Worm (Caenorhabditis elegans) whole organism, early embryonic: ENCODE results near the gene F59C12.4.

ENCODE experiments used
- B0310.2 ChIP-seq: sonication (generic microtip); optimal IDR thresholded peaks from 2 replicates; lab custom pipeline; 2016; ENCODE audit warnings: mild to moderate bottlenecking, missing genetic modification characterization, missing compliant biosample characterization
- F13C5.2 ChIP-seq: sonication (generic microtip); optimal IDR thresholded peaks from 2 replicates; lab custom pipeline; 2017; ENCODE audit warnings: mild to moderate bottlenecking, missing genetic modification characterization, inconsistent platforms, missing compliant biosample characterization
- aly-1 ChIP-seq: sonication (generic microtip); optimal IDR thresholded peaks from 2 replicates; lab custom pipeline; 2016; ENCODE audit warnings: missing genetic modification characterization, missing compliant biosample characterization
- ama-1 ChIP-seq: fragments of 150-350 bp; optimal IDR thresholded peaks from 2 replicates; lab custom pipeline; 2014
- ceh-13 ChIP-seq: fragments of 200-800 bp; sonication (Bioruptor generic); optimal IDR thresholded peaks from 2 replicates; lab custom pipeline; 2018; ENCODE audit warnings: mild to moderate bottlenecking, missing genetic modification characterization, missing compliant biosample characterization
- ceh-36 ChIP-seq: sonication (generic microtip); optimal IDR thresholded peaks from 2 replicates; lab custom pipeline; 2016; ENCODE audit warnings: missing genetic modification characterization, inconsistent platforms, missing compliant biosample characterization
- ets-7 ChIP-seq: sonication (generic microtip); optimal IDR thresholded peaks from 2 replicates; lab custom pipeline; 2016; ENCODE audit warnings: missing genotype, missing genetic modification characterization, missing compliant biosample characterization
- hmbx-1 ChIP-seq: sonication (generic microtip); optimal IDR thresholded peaks from 2 replicates; lab custom pipeline; 2016; ENCODE audit warnings: mild to moderate bottlenecking, missing genetic modification characterization, missing compliant biosample characterization
- hmg-4 ChIP-seq: fragments of 200-800 bp; sonication (Bioruptor generic); optimal IDR thresholded peaks from 2 replicates; lab custom pipeline; 2018; ENCODE audit warnings: mild to moderate bottlenecking, missing genetic modification characterization, missing compliant biosample characterization
- hnd-1 ChIP-seq: sonication (generic microtip); optimal IDR thresholded peaks from 2 replicates; lab custom pipeline; 2016; ENCODE audit warnings: missing genetic modification characterization, missing compliant biosample characterization
- scrt-1 ChIP-seq: fragments of 200-800 bp; sonication (Bioruptor generic); IDR thresholded peaks from 2 replicates; pipeline ENCODE4 v1.3.6; 2022; ENCODE audit warnings: missing genetic modification characterization, missing compliant biosample characterization
- sea-1 ChIP-seq: fragments of 200-800 bp; sonication (Bioruptor generic); conservative IDR thresholded peaks from 2 replicates; pipeline ENCODE4 v1.3.6; 2022; ENCODE audit warnings: missing genetic modification characterization, missing compliant biosample characterization
- tbx-11 ChIP-seq: fragments of 200-800 bp; sonication (Bioruptor generic); IDR thresholded peaks from 2 replicates; pipeline ENCODE4 v1.3.6; 2022; ENCODE audit warnings: missing genetic modification characterization, missing compliant biosample characterization
- tra-4 ChIP-seq: sonication (generic microtip); optimal IDR thresholded peaks from 2 replicates; lab custom pipeline; 2017; ENCODE audit warnings: missing genetic modification characterization, missing compliant biosample characterization

DNA sequence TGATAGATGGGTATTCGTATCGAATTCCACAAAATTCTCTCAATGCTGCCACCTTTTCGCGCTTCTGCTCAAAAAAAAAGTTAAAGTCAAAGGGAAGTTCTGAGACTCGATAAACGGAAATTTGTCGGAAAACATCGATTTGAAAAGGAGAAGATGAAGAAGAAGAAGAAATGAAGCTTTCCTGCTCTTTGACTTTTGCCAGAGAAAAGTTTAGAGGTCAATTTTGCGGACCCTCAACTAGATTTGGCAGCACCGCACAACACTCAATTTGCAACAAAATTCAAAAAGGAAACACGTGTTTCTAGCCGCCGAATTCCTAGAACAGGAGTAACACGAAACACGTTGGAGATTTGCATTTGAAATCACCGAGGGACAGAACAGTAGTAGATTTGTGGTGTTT lies 14.3 kb downstream of the F59C12.4 start:
- TF ChIP-seq ets-7 (tag; lab: Kevin White, UChicago) (no peak), tbx-11 (GFP tag; lab: Robert Waterston, UW) (no peak), hmg-4 (GFP tag; lab: Kevin White, UChicago) (no peak), ceh-13 (GFP tag; lab: Kevin White, UChicago) (no peak), tra-4 (no peak), aly-1 (tag; lab: Kevin White, UChicago) (no peak), F13C5.2 (tag; lab: Kevin White, UChicago) (no peak), ama-1 (lab: Kevin White, UChicago) (no peak), hmbx-1 (tag; lab: Kevin White, UChicago) (no peak), scrt-1 (GFP tag; lab: Robert Waterston, UW) (no peak), B0310.2 (tag; lab: Kevin White, UChicago) (no peak), hnd-1 (tag; lab: Kevin White, UChicago) (no peak), sea-1 (GFP tag; lab: Robert Waterston, UW) (no peak), ceh-36 (tag; lab: Kevin White, UChicago) (no peak)
